Worm (Caenorhabditis elegans) whole organism, young adult: Measurements from ENCODE around the gene Y54G11A.3.

Experiments used
- B0261.1 ChIP-seq: sonication (generic microtip); optimal IDR thresholded peaks from 2 replicates; lab custom pipeline; 2016; ENCODE audit warnings: mild to moderate bottlenecking, missing genetic modification characterization, moderate library complexity, missing compliant biosample characterization
- C17E4.6 ChIP-seq: fragments of 200-800 bp; sonication (Bioruptor generic); IDR thresholded peaks from 2 replicates; pipeline ENCODE4 v1.3.6; 2022; ENCODE audit warnings: missing genetic modification reagents, missing genetic modification characterization, missing compliant biosample characterization
- F52B5.7 ChIP-seq: sonication (generic microtip); optimal IDR thresholded peaks from 2 replicates; lab custom pipeline; 2016; ENCODE audit warnings: mild to moderate bottlenecking, missing genetic modification characterization, missing compliant biosample characterization
- F55B11.4 ChIP-seq: sonication (generic microtip); optimal IDR thresholded peaks from 2 replicates; lab custom pipeline; 2016; ENCODE audit warnings: missing compliant biosample characterization, missing genetic modification characterization, borderline replicate concordance; ENCODE audit not compliant: insufficient read depth
- K11D2.4 ChIP-seq: fragments of 200-800 bp; sonication (Bioruptor generic); IDR thresholded peaks from 2 replicates; pipeline ENCODE4 v1.3.6; 2022; ENCODE audit warnings: missing genetic modification reagents, missing genetic modification characterization, missing compliant biosample characterization
- K12H6.12 ChIP-seq: fragments of 200-800 bp; sonication (Bioruptor generic); optimal IDR thresholded peaks from 2 replicates; lab custom pipeline; 2018; ENCODE audit warnings: mild to moderate bottlenecking, missing genetic modification characterization, missing compliant biosample characterization
- Y56A3A.18 ChIP-seq: fragments of 200-800 bp; sonication (Bioruptor generic); IDR thresholded peaks from 2 replicates; pipeline ENCODE4 v1.3.6; 2022; ENCODE audit warnings: missing genetic modification reagents, missing genetic modification characterization, missing compliant biosample characterization
- Y79H2A.3 ChIP-seq: fragments of 200-800 bp; sonication (Bioruptor generic); conservative IDR thresholded peaks from 2 replicates; pipeline ENCODE4 v1.3.6; 2022; ENCODE audit warnings: missing genetic modification reagents, missing genetic modification characterization, missing compliant biosample characterization
- ZK185.1 ChIP-seq: sonication (generic microtip); optimal IDR thresholded peaks from 2 replicates; lab custom pipeline; 2016; ENCODE audit warnings: mild to moderate bottlenecking, missing genetic modification characterization, missing compliant biosample characterization; ENCODE audit not compliant: poor library complexity, severe bottlenecking
- akir-1 ChIP-seq: fragments of 200-800 bp; sonication (Bioruptor generic); optimal IDR thresholded peaks from 2 replicates; lab custom pipeline; 2018; ENCODE audit warnings: mild to moderate bottlenecking, missing genetic modification characterization, moderate library complexity, missing compliant biosample characterization
- ama-1 ChIP-seq, 3 experiments: fragments of 150-350 bp in 1 of 3; sonication (generic microtip) in 2 of 3; optimal IDR thresholded peaks; 2 replicates each; lab custom pipeline; 2014 to 2018; ENCODE audit warnings: missing biosample characterization in 2 of 3, missing genetic modification characterization in 2 of 3, missing genetic modification reagents in 2 of 3
- atf-7 ChIP-seq: sonication (generic microtip); optimal IDR thresholded peaks from 2 replicates; lab custom pipeline; 2017; ENCODE audit warnings: mild to moderate bottlenecking, missing genetic modification characterization, missing compliant biosample characterization
- attf-3 ChIP-seq: fragments of 200-800 bp; sonication (Bioruptor generic); conservative IDR thresholded peaks from 2 replicates; pipeline ENCODE4 v1.3.6; 2022; ENCODE audit warnings: missing genetic modification reagents, missing genetic modification characterization, missing compliant biosample characterization
- attf-5 ChIP-seq: fragments of 200-800 bp; sonication (Bioruptor generic); optimal IDR thresholded peaks from 2 replicates; lab custom pipeline; 2018; ENCODE audit warnings: mild to moderate bottlenecking, missing genetic modification characterization, missing compliant biosample characterization
- attf-6 ChIP-seq: fragments of 200-800 bp; sonication (Bioruptor generic); IDR thresholded peaks from 2 replicates; pipeline ENCODE4 v1.3.6; 2022; ENCODE audit warnings: missing genetic modification reagents, missing genetic modification characterization, missing compliant biosample characterization
- bed-1 ChIP-seq: fragments of 200-800 bp; sonication (Bioruptor generic); IDR thresholded peaks from 2 replicates; pipeline ENCODE4 v1.3.6; 2022; ENCODE audit warnings: missing genetic modification reagents, missing genetic modification characterization, missing compliant biosample characterization
- bed-2 ChIP-seq: fragments of 200-800 bp; sonication (Bioruptor generic); IDR thresholded peaks from 2 replicates; pipeline ENCODE4 v1.3.6; 2022; ENCODE audit warnings: missing genetic modification reagents, missing genetic modification characterization, missing compliant biosample characterization
- cebp-1 ChIP-seq, 2 experiments: fragments of 200-800 bp in 1 of 2; sonication (Bioruptor generic) in 1 of 2; sonication (generic microtip) in 1 of 2; IDR thresholded peaks in 1 of 2; optimal IDR thresholded peaks in 1 of 2; 2 replicates each; pipeline versions ENCODE4 v1.3.6 to Lab custom; 2017 to 2022; ENCODE audit warnings: missing compliant biosample characterization in 2 of 2, missing genetic modification characterization in 2 of 2, mild to moderate bottlenecking in 1 of 2, missing genetic modification reagents in 1 of 2, moderate library complexity in 1 of 2
- ceh-27 ChIP-seq: fragments of 200-800 bp; sonication (Bioruptor generic); optimal IDR thresholded peaks from 2 replicates; lab custom pipeline; 2018; ENCODE audit warnings: mild to moderate bottlenecking, missing genetic modification characterization, moderate library complexity, missing compliant biosample characterization
- ceh-40 ChIP-seq: fragments of 200-800 bp; sonication (Bioruptor generic); IDR thresholded peaks from 2 replicates; pipeline ENCODE4 v1.3.6; 2022; ENCODE audit warnings: missing genetic modification characterization, missing compliant biosample characterization
- ceh-58 ChIP-seq: fragments of 200-800 bp; sonication (Bioruptor generic); IDR thresholded peaks from 2 replicates; pipeline ENCODE4 v1.3.6; 2022; ENCODE audit warnings: missing genetic modification characterization, missing compliant biosample characterization
- chd-7 ChIP-seq: sonication (generic microtip); optimal IDR thresholded peaks from 2 replicates; lab custom pipeline; 2016; ENCODE audit warnings: mild to moderate bottlenecking, missing genetic modification characterization, moderate library complexity, missing compliant biosample characterization
- ets-4 ChIP-seq: fragments of 200-800 bp; sonication (Bioruptor generic); optimal IDR thresholded peaks from 2 replicates; lab custom pipeline; 2018; ENCODE audit warnings: mild to moderate bottlenecking, missing genetic modification characterization, missing compliant biosample characterization
- him-1 ChIP-seq: sonication (generic microtip); optimal IDR thresholded peaks from 2 replicates; lab custom pipeline; 2016; ENCODE audit warnings: missing genotype, missing genetic modification reagents, missing genetic modification characterization, missing compliant biosample characterization
- hmg-1.2 ChIP-seq: fragments of 200-800 bp; sonication (Bioruptor generic); IDR thresholded peaks from 2 replicates; pipeline ENCODE4 v1.3.6; 2022; ENCODE audit warnings: missing genetic modification reagents, missing genetic modification characterization, missing compliant biosample characterization
- hsf-1 ChIP-seq: fragments of 200-800 bp; sonication (Bioruptor generic); IDR thresholded peaks from 2 replicates; pipeline ENCODE4 v1.3.6; 2022; ENCODE audit warnings: missing genetic modification reagents, missing genetic modification characterization, missing compliant biosample characterization
- let-526 ChIP-seq: fragments of 200-800 bp; sonication (Bioruptor generic); IDR thresholded peaks from 2 replicates; pipeline ENCODE4 v1.3.6; 2022; ENCODE audit warnings: missing genetic modification reagents, missing genetic modification characterization, missing compliant biosample characterization
- let-607 ChIP-seq, 2 experiments: fragments of 200-800 bp in 1 of 2; sonication (Bioruptor generic) in 1 of 2; sonication (generic microtip) in 1 of 2; optimal IDR thresholded peaks; 2 replicates each; lab custom pipeline; 2016 to 2018; ENCODE audit warnings: mild to moderate bottlenecking in 2 of 2, missing compliant biosample characterization in 2 of 2, missing genetic modification characterization in 2 of 2, moderate library complexity in 2 of 2, missing genotype in 1 of 2
- lir-1 ChIP-seq: fragments of 200-800 bp; sonication (Bioruptor generic); conservative IDR thresholded peaks from 2 replicates; pipeline ENCODE4 v1.3.6; 2022; ENCODE audit warnings: missing genetic modification reagents, missing genetic modification characterization, missing compliant biosample characterization
- madf-8 ChIP-seq: fragments of 200-800 bp; sonication (Bioruptor generic); conservative IDR thresholded peaks from 2 replicates; pipeline ENCODE4 v1.3.6; 2022; ENCODE audit warnings: missing genetic modification reagents, missing genetic modification characterization, missing compliant biosample characterization
- mcd-1 ChIP-seq: fragments of 200-800 bp; sonication (Bioruptor generic); IDR thresholded peaks from 2 replicates; pipeline ENCODE4 v1.3.6; 2022; ENCODE audit warnings: missing genetic modification reagents, missing genetic modification characterization, missing compliant biosample characterization
- mel-28 ChIP-seq: sonication (generic microtip); optimal IDR thresholded peaks from 2 replicates; lab custom pipeline; 2016; ENCODE audit warnings: borderline replicate concordance, mild to moderate bottlenecking, missing genetic modification characterization, missing compliant biosample characterization
- mxl-1 ChIP-seq: sonication (generic microtip); optimal IDR thresholded peaks from 2 replicates; lab custom pipeline; 2016; ENCODE audit warnings: missing genetic modification characterization, missing compliant biosample characterization
- nfyb-1 ChIP-seq: fragments of 200-800 bp; sonication (Bioruptor generic); IDR thresholded peaks from 2 replicates; pipeline ENCODE4 v1.3.6; 2022; ENCODE audit warnings: missing genetic modification reagents, missing genetic modification characterization, missing compliant biosample characterization
- nhr-120 ChIP-seq: fragments of 200-800 bp; sonication (Bioruptor generic); IDR thresholded peaks from 2 replicates; pipeline ENCODE4 v1.3.6; 2022; ENCODE audit warnings: missing genetic modification characterization, missing compliant biosample characterization
- pbrm-1 ChIP-seq: fragments of 200-800 bp; sonication (Bioruptor generic); IDR thresholded peaks from 2 replicates; pipeline ENCODE4 v1.3.6; 2022; ENCODE audit warnings: missing genetic modification reagents, missing genetic modification characterization, missing compliant biosample characterization
- sdz-38 ChIP-seq: sonication (generic microtip); optimal IDR thresholded peaks from 2 replicates; lab custom pipeline; 2016; ENCODE audit warnings: missing genotype, missing genetic modification characterization, missing compliant biosample characterization
- somi-1 ChIP-seq: fragments of 200-800 bp; sonication (Bioruptor generic); optimal IDR thresholded peaks from 2 replicates; lab custom pipeline; 2018; ENCODE audit warnings: mild to moderate bottlenecking, missing genetic modification characterization, missing compliant biosample characterization
- tbp1 ChIP-seq: fragments of 200-800 bp; sonication (Bioruptor generic); optimal IDR thresholded peaks from 2 replicates; lab custom pipeline; 2018; ENCODE audit warnings: mild to moderate bottlenecking, missing genetic modification characterization, missing compliant biosample characterization
- zfh-2 ChIP-seq: fragments of 200-800 bp; sonication (Bioruptor generic); conservative IDR thresholded peaks from 2 replicates; pipeline ENCODE4 v1.3.6; 2022; ENCODE audit warnings: missing genetic modification reagents, missing genetic modification characterization, missing compliant biosample characterization
- zim-3 ChIP-seq: sonication (generic microtip); optimal IDR thresholded peaks from 2 replicates; lab custom pipeline; 2017; ENCODE audit warnings: mild to moderate bottlenecking, missing genetic modification characterization, moderate library complexity, missing compliant biosample characterization
- ztf-25 ChIP-seq: fragments of 200-800 bp; sonication (Bioruptor generic); IDR thresholded peaks from 2 replicates; pipeline ENCODE4 v1.3.6; 2022; ENCODE audit warnings: missing genetic modification reagents, missing genetic modification characterization, missing compliant biosample characterization

Y54G11A.3 gene

ce11 chrII:14250147-14250965 lies 26.1 kb upstream of the Y54G11A.3 start, which contains the start of gene hmg-1.1 (continued):
- TF ChIP-seq let-607 (tag; optimal IDR thresholded peaks at IDR 0.05; lab: Kevin White, UChicago) (peak; percentile 80 to 95), tbp1 (GFP tag; lab: Kevin White, UChicago) (peak; percentile 55)

ce11 chrII:14251400-14251940 lies 25.0 kb upstream of the Y54G11A.3 start:
- TF ChIP-seq hmg-1.2 (GFP tag; lab: Robert Waterston, UW) (peak; percentile 77), ceh-58 (GFP tag; lab: Robert Waterston, UW) (peak; percentile 76; the same call in 1 of the 2 replicates), K12H6.12 (tag; lab: Kevin White, UChicago) (peak; percentile 88), Y79H2A.3 (peak; percentile 92), let-607 (tag; optimal IDR thresholded peaks at IDR 0.05; lab: Kevin White, UChicago) (peak; percentile 83 to 89), madf-8 (GFP tag; lab: Robert Waterston, UW) (peak; percentile 87), attf-5 (peak; percentile 96), C17E4.6 (GFP tag; lab: Robert Waterston, UW) (peak; percentile 80), bed-2 (GFP tag; lab: Robert Waterston, UW) (peak; percentile 71), chd-7 (peak; percentile 88), ztf-25 (GFP tag; lab: Robert Waterston, UW) (0 out of 2 replicates have a peak, but pooled peaks have one; percentile 63), F52B5.7 (tag; lab: Kevin White, UChicago) (peak; percentile 96), akir-1 (GFP tag; lab: Kevin White, UChicago) (no peak), sdz-38 (tag; lab: Kevin White, UChicago) (no peak), mel-28 (tag; lab: Kevin White, UChicago) (peak; percentile 84), lir-1 (GFP tag; lab: Robert Waterston, UW) (peak; percentile 82), him-1 (tag; lab: Kevin White, UChicago) (peak; percentile 78), ceh-27 (GFP tag; lab: Kevin White, UChicago) (peak; percentile 88), Y56A3A.18 (peak; percentile 70), attf-6 (0 out of 2 replicates have a peak, but pooled peaks have one; percentile 58), ets-4 (GFP tag; lab: Kevin White, UChicago) (peak; percentile 97), let-526 (GFP tag; lab: Robert Waterston, UW) (0 out of 2 replicates have a peak, but pooled peaks have one; percentile 73), nfyb-1 (GFP tag; lab: Robert Waterston, UW) (peak; percentile 96), attf-3 (peak; percentile 65), cebp-1 (GFP tag; IDR thresholded peaks at IDR 0.05; lab: Robert Waterston, UW) (peak; percentile 61), cebp-1 (tag; optimal IDR thresholded peaks at IDR 0.05; lab: Kevin White, UChicago) (peak; percentile 94), B0261.1 (peak; percentile 31), mxl-1 (tag; lab: Kevin White, UChicago) (peak; percentile 71), pbrm-1 (GFP tag; lab: Robert Waterston, UW) (peak; percentile 76), ZK185.1 (tag; lab: Kevin White, UChicago) (peak; percentile 78), atf-7 (peak; percentile 96), K11D2.4 (GFP tag; lab: Robert Waterston, UW) (peak; percentile 93), nhr-120 (no peak), zim-3 (tag; lab: Kevin White, UChicago) (peak; percentile 88), ama-1 (optimal IDR thresholded peaks at IDR 0.05; lab: Kevin White, UChicago) (no peak), ama-1 (GFP tag; optimal IDR thresholded peaks at IDR 0.05; lab: Kevin White, UChicago) (peak; percentile 45), somi-1 (GFP tag; lab: Kevin White, UChicago) (peak; percentile 90), zfh-2 (GFP tag; lab: Robert Waterston, UW) (peak; percentile 98), hsf-1 (GFP tag; lab: Robert Waterston, UW) (peak; percentile 77), mcd-1 (GFP tag; lab: Robert Waterston, UW) (peak; percentile 88), F55B11.4 (tag; lab: Kevin White, UChicago) (no peak), bed-1 (GFP tag; lab: Robert Waterston, UW) (peak; percentile 7; the same call in 1 of the 2 replicates), ceh-40 (GFP tag; lab: Robert Waterston, UW) (peak; percentile 52; the same call in 1 of the 2 replicates)
